Worm (Caenorhabditis elegans) whole organism, L1 larva: ENCODE results near the gene epc-1.
A peak's percentile ranks its signal among the peaks of the same experiment; 100 is the strongest.

Source experiments
- C04F5.9 ChIP-seq: sonication (generic microtip); optimal IDR thresholded peaks from 2 replicates; lab custom pipeline; 2016; ENCODE audit warnings: missing genetic modification characterization, missing compliant biosample characterization
- C16A3.4 ChIP-seq: fragments of 150-350 bp; optimal IDR thresholded peaks from 2 replicates; lab custom pipeline; 2014; ENCODE audit warnings: missing biosample characterization, missing genetic modification characterization
- C34B4.2 ChIP-seq: sonication (generic microtip); optimal IDR thresholded peaks from 2 replicates; lab custom pipeline; 2017; ENCODE audit warnings: mild to moderate bottlenecking, missing genetic modification characterization, missing compliant biosample characterization
- Y116A8C.19 ChIP-seq: sonication (generic microtip); optimal IDR thresholded peaks from 2 replicates; lab custom pipeline; 2016; ENCODE audit warnings: missing compliant biosample characterization, missing genetic modification characterization, borderline replicate concordance
- alr-1 ChIP-seq: fragments of 200-800 bp; sonication (Bioruptor generic); optimal IDR thresholded peaks from 2 replicates; lab custom pipeline; 2018; ENCODE audit warnings: borderline replicate concordance, mild to moderate bottlenecking, missing genetic modification characterization, missing compliant biosample characterization
- ama-1 ChIP-seq: fragments of 150-350 bp; optimal IDR thresholded peaks from 2 replicates; lab custom pipeline; 2014
- blmp-1 ChIP-seq: fragments of 150-350 bp; optimal IDR thresholded peaks from 2 replicates; lab custom pipeline; 2014; ENCODE audit warnings: missing biosample characterization, missing genetic modification characterization
- ceh-82 ChIP-seq, 3 experiments: fragments of 150-350 bp in 1 of 3; sonication (generic microtip) in 2 of 3; optimal IDR thresholded peaks; 2 replicates each; lab custom pipeline; 2014 to 2017; ENCODE audit warnings: missing biosample characterization in 3 of 3, missing genetic modification characterization in 3 of 3
- ceh-88 ChIP-seq: fragments of 200-800 bp; sonication (Bioruptor generic); IDR thresholded peaks from 2 replicates; pipeline ENCODE4 v1.3.6; 2022; ENCODE audit warnings: missing genetic modification characterization, missing compliant biosample characterization
- ces-1 ChIP-seq: fragments of 150-350 bp; optimal IDR thresholded peaks from 2 replicates; lab custom pipeline; 2014; ENCODE audit warnings: missing biosample characterization, missing genetic modification reagents, missing genetic modification characterization
- dpl-1 ChIP-seq, 3 experiments: fragments of 150-350 bp in 2 of 3; sonication (generic microtip) in 1 of 3; optimal IDR thresholded peaks; 2 replicates each; lab custom pipeline; 2014 to 2017; ENCODE audit warnings: missing biosample characterization in 3 of 3, missing genetic modification characterization in 3 of 3, missing genetic modification reagents in 3 of 3
- dsc-1 ChIP-seq: sonication (generic microtip); optimal IDR thresholded peaks from 2 replicates; lab custom pipeline; 2016; ENCODE audit warnings: mild to moderate bottlenecking, missing genetic modification characterization, missing compliant biosample characterization
- efl-1 ChIP-seq, 4 experiments: fragments of 150-350 bp; optimal IDR thresholded peaks in 3 of 4; peaks in 1 of 4; 1 replicate in 1 of 4; 2 replicates in 3 of 4; lab custom pipeline; 2014; ENCODE audit warnings: missing biosample characterization in 2 of 4, missing genetic modification characterization in 2 of 4, missing genetic modification reagents in 2 of 4
- efl-3 ChIP-seq: fragments of 200-800 bp; sonication (Bioruptor generic); optimal IDR thresholded peaks from 2 replicates; lab custom pipeline; 2018; ENCODE audit warnings: mild to moderate bottlenecking, missing genetic modification characterization, missing compliant biosample characterization
- elt-2 ChIP-seq: sonication (generic microtip); optimal IDR thresholded peaks from 2 replicates; lab custom pipeline; 2016; ENCODE audit warnings: missing genetic modification characterization, mild to moderate bottlenecking, inconsistent platforms, missing compliant biosample characterization, missing genetic modification reagents
- fkh-8 ChIP-seq: sonication (generic microtip); optimal IDR thresholded peaks from 2 replicates; lab custom pipeline; 2016; ENCODE audit warnings: mild to moderate bottlenecking, missing genetic modification characterization, missing compliant biosample characterization
- fos-1 ChIP-seq: fragments of 150-350 bp; optimal IDR thresholded peaks from 2 replicates; lab custom pipeline; 2014; ENCODE audit warnings: missing biosample characterization, missing genetic modification characterization
- irx-1 ChIP-seq: sonication (generic microtip); optimal IDR thresholded peaks from 2 replicates; lab custom pipeline; 2016; ENCODE audit warnings: missing genetic modification characterization, missing compliant biosample characterization
- isw-1 ChIP-seq: fragments of 200-800 bp; sonication (Bioruptor generic); IDR thresholded peaks from 2 replicates; pipeline ENCODE4 v1.3.6; 2022; ENCODE audit warnings: missing genetic modification characterization, missing compliant biosample characterization
- lin-15B ChIP-seq: fragments of 150-350 bp; sonication (generic microtip); optimal IDR thresholded peaks from 3 replicates; lab custom pipeline; 2014; ENCODE audit warnings: missing biosample characterization, missing genetic modification characterization
- lir-3 ChIP-seq: sonication (generic microtip); optimal IDR thresholded peaks from 2 replicates; lab custom pipeline; 2016; ENCODE audit warnings: mild to moderate bottlenecking, missing genetic modification characterization, moderate library complexity, missing compliant biosample characterization; ENCODE audit not compliant: poor library complexity
- mdl-1 ChIP-seq, 2 experiments: fragments of 150-350 bp; optimal IDR thresholded peaks; 2 replicates each; lab custom pipeline; 2014 to 2017; ENCODE audit warnings: missing biosample characterization in 2 of 2, missing genetic modification characterization in 2 of 2, inconsistent platforms in 1 of 2
- mef-2 ChIP-seq: fragments of 150-350 bp; optimal IDR thresholded peaks from 2 replicates; lab custom pipeline; 2014; ENCODE audit warnings: missing biosample characterization, missing genetic modification characterization
- nhr-11 ChIP-seq: fragments of 150-350 bp; optimal IDR thresholded peaks from 2 replicates; lab custom pipeline; 2014; ENCODE audit warnings: missing biosample characterization, missing genetic modification characterization
- nhr-19 ChIP-seq: fragments of 200-800 bp; sonication (Bioruptor generic); conservative IDR thresholded peaks from 2 replicates; pipeline ENCODE4 v1.3.6; 2022; ENCODE audit warnings: missing genetic modification characterization, missing compliant biosample characterization
- nhr-47 ChIP-seq: sonication (generic microtip); optimal IDR thresholded peaks from 2 replicates; lab custom pipeline; 2016; ENCODE audit warnings: mild to moderate bottlenecking, missing genetic modification characterization, moderate library complexity, missing compliant biosample characterization
- nhr-76 ChIP-seq: sonication (generic microtip); optimal IDR thresholded peaks from 2 replicates; lab custom pipeline; 2017; ENCODE audit warnings: missing biosample characterization, missing genetic modification characterization
- nhr-77 ChIP-seq: fragments of 150-350 bp; optimal IDR thresholded peaks from 2 replicates; lab custom pipeline; 2014; ENCODE audit warnings: missing biosample characterization, missing genetic modification characterization
- nhr-84 ChIP-seq: sonication (generic microtip); optimal IDR thresholded peaks from 2 replicates; lab custom pipeline; 2017; ENCODE audit warnings: missing biosample characterization, missing genetic modification characterization
- nhr-85 ChIP-seq: sonication (generic microtip); peaks from one replicate; lab custom pipeline; 2016; ENCODE audit warnings: missing genetic modification characterization, inconsistent platforms, missing compliant biosample characterization
- nhr-90 ChIP-seq: sonication (generic microtip); optimal IDR thresholded peaks from 2 replicates; lab custom pipeline; 2016; ENCODE audit warnings: mild to moderate bottlenecking, missing genetic modification characterization, missing compliant biosample characterization; ENCODE audit not compliant: poor library complexity
- pag-3 ChIP-seq: sonication (generic microtip); optimal IDR thresholded peaks from 2 replicates; lab custom pipeline; 2017; ENCODE audit warnings: missing genetic modification characterization, mild to moderate bottlenecking, missing compliant biosample characterization, antibody characterized with exemption, borderline replicate concordance; ENCODE audit not compliant: insufficient read depth
- pax-3 ChIP-seq: fragments of 200-800 bp; sonication (Bioruptor generic); optimal IDR thresholded peaks from 2 replicates; lab custom pipeline; 2018; ENCODE audit warnings: mild to moderate bottlenecking, missing genetic modification characterization, moderate library complexity, missing compliant biosample characterization
- pqm-1 ChIP-seq: sonication (generic microtip); optimal IDR thresholded peaks from 3 replicates; lab custom pipeline; 2017; ENCODE audit warnings: missing biosample characterization, missing genetic modification characterization
- sptf-1 ChIP-seq: fragments of 150-350 bp; optimal IDR thresholded peaks from 2 replicates; lab custom pipeline; 2014; ENCODE audit warnings: missing biosample characterization, missing genetic modification characterization
- swsn-7 ChIP-seq: sonication (generic microtip); optimal IDR thresholded peaks from 2 replicates; lab custom pipeline; 2016; ENCODE audit warnings: missing genetic modification characterization, missing compliant biosample characterization
- tlp-1 ChIP-seq: fragments of 150-350 bp; optimal IDR thresholded peaks from 2 replicates; lab custom pipeline; 2014; ENCODE audit warnings: missing biosample characterization, missing genetic modification characterization
- unc-30 ChIP-seq: sonication (generic microtip); optimal IDR thresholded peaks from 2 replicates; lab custom pipeline; 2017; ENCODE audit warnings: missing biosample characterization, missing genetic modification characterization
- unc-86 ChIP-seq: sonication (generic microtip); optimal IDR thresholded peaks from 2 replicates; lab custom pipeline; 2016; ENCODE audit warnings: missing genetic modification characterization, missing compliant biosample characterization
- unc-98 ChIP-seq: fragments of 200-800 bp; sonication (Bioruptor generic); IDR thresholded peaks from 2 replicates; pipeline ENCODE4 v1.3.6; 2022; ENCODE audit warnings: missing genetic modification characterization, missing compliant biosample characterization
- vab-15 ChIP-seq: sonication (generic microtip); optimal IDR thresholded peaks from 2 replicates; lab custom pipeline; 2017; ENCODE audit warnings: missing genotype, mild to moderate bottlenecking, missing genetic modification characterization, missing compliant biosample characterization
- xbp-1 ChIP-seq: sonication (generic microtip); optimal IDR thresholded peaks from 2 replicates; lab custom pipeline; 2016; ENCODE audit warnings: missing genetic modification characterization, missing compliant biosample characterization
- zip-4 ChIP-seq: fragments of 200-800 bp; sonication (Bioruptor generic); optimal IDR thresholded peaks from 2 replicates; lab custom pipeline; 2018; ENCODE audit warnings: mild to moderate bottlenecking, missing genetic modification characterization, moderate library complexity, missing compliant biosample characterization
- ztf-11 ChIP-seq, 2 experiments: sonication (generic microtip); optimal IDR thresholded peaks; 2 replicates each; lab custom pipeline; 2016 to 2017; ENCODE audit warnings: missing genetic modification characterization in 2 of 2, missing biosample characterization in 1 of 2, missing compliant biosample characterization in 1 of 2

Gene epc-1

DNA sequence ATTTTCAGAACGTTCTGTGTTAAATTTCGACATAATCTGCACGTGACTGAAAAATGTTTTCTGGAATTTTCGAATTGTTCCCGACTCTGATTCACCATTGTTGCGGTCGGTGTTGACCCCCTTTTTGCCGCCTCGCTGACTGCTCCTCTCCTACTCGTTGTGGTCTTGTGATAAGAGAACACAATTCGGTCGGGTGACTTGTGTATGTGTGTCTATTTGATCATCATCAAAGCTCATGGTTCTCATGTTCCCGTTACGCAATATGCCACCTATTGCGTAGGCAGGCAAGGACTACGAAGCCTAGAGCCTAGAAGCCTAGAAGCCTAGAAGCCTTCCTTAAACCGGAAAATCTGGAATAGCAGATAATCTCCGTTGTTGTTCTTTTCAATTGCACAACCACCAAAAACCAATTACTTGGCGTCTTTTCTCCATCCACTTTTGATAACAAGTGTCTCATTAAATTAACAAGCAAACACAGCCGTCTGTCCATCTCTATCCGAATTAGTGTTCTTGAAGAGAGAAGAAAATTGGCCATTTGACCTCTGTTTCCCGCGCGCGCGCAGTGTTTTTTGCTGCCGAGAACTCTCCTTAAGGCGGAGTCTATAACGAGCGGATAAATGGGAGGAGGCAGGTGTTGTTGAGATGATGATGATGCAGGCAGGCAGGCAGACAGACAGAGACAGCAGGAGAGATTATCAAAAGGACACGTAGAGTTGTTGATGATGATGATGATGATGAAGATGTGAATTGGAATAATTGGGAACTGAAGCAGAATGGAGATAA lies 6.5 kb upstream of the epc-1 start (continued):
- TF ChIP-seq vab-15 (tag; lab: Kevin White, UChicago) (no peak), efl-1 (optimal IDR thresholded peaks at IDR 0.05; lab: Kevin White, UChicago) (peak; percentile 23 to 38), efl-1 (GFP tag; optimal IDR thresholded peaks at IDR 0.05 in 1 of 2; lab: Kevin White, UChicago) (peak; percentile 15 to 66), ama-1 (lab: Kevin White, UChicago) (peak; percentile 36), nhr-19 (GFP tag; lab: Robert Waterston, UW) (peak; percentile 64), fos-1 (tag; lab: Kevin White, UChicago) (peak; percentile 55), unc-30 (tag; lab: Kevin White, UChicago) (no peak), pax-3 (tag; lab: Kevin White, UChicago) (peak; percentile 17), nhr-11 (tag; lab: Kevin White, UChicago) (no peak), irx-1 (peak; percentile 51), xbp-1 (peak; percentile 30), pag-3 (tag; lab: Kevin White, UChicago) (no peak), pqm-1 (tag; lab: Kevin White, UChicago) (no peak), C04F5.9 (tag; lab: Kevin White, UChicago) (no peak), ceh-88 (GFP tag; lab: Robert Waterston, UW) (no peak)

DNA sequence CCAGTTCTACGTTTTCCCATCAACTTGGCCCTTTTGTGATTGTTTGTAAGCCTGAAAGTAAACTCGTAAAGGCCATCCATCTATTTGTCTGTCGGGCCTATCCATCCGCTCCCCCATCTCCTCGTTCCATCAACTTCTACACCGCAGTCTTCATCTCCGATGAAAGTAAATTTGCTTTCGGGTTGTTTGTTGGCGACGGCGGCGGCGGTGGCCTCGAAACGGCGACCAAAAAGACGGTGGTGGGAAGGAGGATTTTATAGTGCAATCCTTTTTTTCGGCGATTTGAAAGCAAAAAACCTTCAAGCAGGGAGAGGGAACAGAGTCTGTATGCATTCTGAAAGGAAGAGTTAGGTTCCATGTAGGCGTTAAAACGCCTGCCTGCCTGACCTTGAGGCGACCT lies 5.8 kb upstream of the epc-1 start:
- no peak for TF ChIP-seq pax-3 (tag; lab: Kevin White, UChicago)
- no peak for TF ChIP-seq nhr-85 (tag; lab: Kevin White, UChicago)
- no peak for TF ChIP-seq mef-2 (tag; lab: Kevin White, UChicago)
- no peak for TF ChIP-seq efl-1 (optimal IDR thresholded peaks at IDR 0.05; lab: Kevin White, UChicago)
- TF ChIP-seq efl-1 (GFP tag; optimal IDR thresholded peaks at IDR 0.05 in 1 of 2; lab: Kevin White, UChicago) = peak in 1 of 2 experiments; percentile 93
- no peak for TF ChIP-seq efl-3 (GFP tag; lab: Kevin White, UChicago)
- TF ChIP-seq elt-2 (tag; lab: Kevin White, UChicago) = no peak
- TF ChIP-seq sptf-1 = no peak
- peak; percentile 86 for TF ChIP-seq blmp-1 (tag; lab: Kevin White, UChicago)

DNA sequence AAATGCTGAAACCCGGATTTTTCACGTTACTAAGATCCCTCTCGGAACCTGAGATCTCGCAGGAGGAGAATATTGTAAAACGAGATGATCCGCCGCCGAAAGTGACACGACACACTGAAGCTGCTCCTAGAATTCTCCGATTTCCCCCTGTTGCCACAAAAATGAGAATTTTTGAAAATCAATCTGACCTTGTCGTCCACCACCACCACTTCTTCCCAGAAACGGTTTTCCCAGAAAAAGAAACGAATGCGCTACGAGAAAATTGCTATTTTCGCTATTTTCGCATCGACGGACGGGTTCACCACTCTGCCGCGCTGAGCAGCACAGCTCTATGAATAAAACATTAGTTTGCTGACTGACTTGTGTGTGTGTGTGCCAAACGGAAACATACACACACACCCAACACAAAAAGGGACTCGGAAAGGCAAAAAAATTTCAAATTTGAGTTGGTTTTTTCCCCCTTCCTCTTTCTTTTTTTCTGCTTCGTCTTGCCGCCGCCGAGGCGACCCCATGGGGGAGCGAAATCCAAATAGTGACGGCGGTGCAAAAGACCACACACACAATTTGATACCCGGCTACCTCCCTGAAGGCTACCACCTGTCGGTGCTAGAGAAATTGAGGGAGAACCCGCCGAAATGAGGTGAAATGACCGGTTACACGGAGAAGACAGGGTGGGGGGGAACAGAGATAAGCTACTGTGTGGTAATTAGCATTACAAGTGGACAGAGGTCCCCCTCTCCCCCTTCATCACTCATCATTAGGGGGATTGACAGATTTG lies 4.9 kb upstream of the epc-1 start:
- no peak for TF ChIP-seq C16A3.4 (tag; lab: Kevin White, UChicago)
- no peak for TF ChIP-seq isw-1 (GFP tag; lab: Robert Waterston, UW)
- TF ChIP-seq fkh-8 (tag; lab: Kevin White, UChicago) = no peak
- no peak for TF ChIP-seq nhr-76 (tag; lab: Kevin White, UChicago)
- no peak for TF ChIP-seq mdl-1 (tag; optimal IDR thresholded peaks at IDR 0.05; lab: Kevin White, UChicago)
- no peak for TF ChIP-seq lir-3 (tag; lab: Kevin White, UChicago)
- no peak for TF ChIP-seq fos-1 (tag; lab: Kevin White, UChicago)
- no peak for TF ChIP-seq alr-1 (tag; lab: Kevin White, UChicago)
- TF ChIP-seq mef-2 (tag; lab: Kevin White, UChicago) = peak; percentile 2
- TF ChIP-seq zip-4 (GFP tag; lab: Kevin White, UChicago) = no peak
- peak in 1 of 3 experiments; percentile 34 for TF ChIP-seq ceh-82 (tag; optimal IDR thresholded peaks at IDR 0.05; lab: Kevin White, UChicago)
- peak in 1 of 2 experiments; percentile 40 for TF ChIP-seq ztf-11 (tag; optimal IDR thresholded peaks at IDR 0.05; lab: Kevin White, UChicago)
- peak; percentile 27 for TF ChIP-seq nhr-77 (tag; lab: Kevin White, UChicago)
- TF ChIP-seq dpl-1 (GFP tag; optimal IDR thresholded peaks at IDR 0.05; lab: Kevin White, UChicago) = no peak
- TF ChIP-seq C04F5.9 (tag; lab: Kevin White, UChicago) = no peak
- TF ChIP-seq nhr-90 (tag; lab: Kevin White, UChicago) = peak; percentile 4
- TF ChIP-seq unc-98 (GFP tag; lab: Robert Waterston, UW) = no peak
- no peak for TF ChIP-seq dsc-1
- TF ChIP-seq irx-1 = no peak
- no peak for TF ChIP-seq C34B4.2 (tag; lab: Kevin White, UChicago)
- TF ChIP-seq Y116A8C.19 = no peak
- peak; percentile 58 for TF ChIP-seq nhr-85 (tag; lab: Kevin White, UChicago)
- TF ChIP-seq efl-1 (optimal IDR thresholded peaks at IDR 0.05; lab: Kevin White, UChicago) = peak in 1 of 2 experiments; percentile 13
- peak in 1 of 2 experiments; percentile 91 for TF ChIP-seq efl-1 (GFP tag; optimal IDR thresholded peaks at IDR 0.05 in 1 of 2; lab: Kevin White, UChicago)
- no peak for TF ChIP-seq lin-15B
- peak; percentile 85 for TF ChIP-seq unc-86 (tag; lab: Kevin White, UChicago)
- no peak for TF ChIP-seq swsn-7 (tag; lab: Kevin White, UChicago)
- TF ChIP-seq nhr-47 (tag; lab: Kevin White, UChicago) = peak; percentile 11
- no peak for TF ChIP-seq nhr-84 (tag; lab: Kevin White, UChicago)
- no peak for TF ChIP-seq ces-1 (GFP tag; lab: Kevin White, UChicago)
- no peak for TF ChIP-seq tlp-1
